Worm (Caenorhabditis elegans) whole organism, L4 larva: ENCODE measurements around the gene K02D10.2.
A peak's percentile ranks its signal among the peaks of the same experiment; 100 is the strongest.

ENCODE experiments used
- D1046.2 ChIP-seq: fragments of 200-800 bp; sonication (Bioruptor generic); IDR thresholded peaks from 2 replicates; pipeline ENCODE4 v1.3.6; 2022; ENCODE audit warnings: missing genetic modification characterization, missing compliant biosample characterization
- T20F7.1 ChIP-seq: fragments of 200-800 bp; sonication (Bioruptor generic); optimal IDR thresholded peaks from 2 replicates; lab custom pipeline; 2018; ENCODE audit warnings: mild to moderate bottlenecking, missing genetic modification characterization, missing compliant biosample characterization
- T26A8.4 ChIP-seq: fragments of 200-800 bp; sonication (Bioruptor generic); IDR thresholded peaks from 2 replicates; pipeline ENCODE4 v1.3.6; 2022; ENCODE audit warnings: missing genetic modification characterization, missing compliant biosample characterization
- Y75B8A.6 ChIP-seq: fragments of 200-800 bp; sonication (Bioruptor generic); IDR thresholded peaks from 2 replicates; pipeline ENCODE4 v1.3.6; 2022; ENCODE audit warnings: missing genetic modification reagents, missing genetic modification characterization, missing compliant biosample characterization
- aha-1 ChIP-seq: fragments of 150-350 bp; peaks from one replicate; lab custom pipeline; 2014; ENCODE audit warnings: missing biosample characterization, missing genetic modification characterization
- aly-2 ChIP-seq: sonication (generic microtip); optimal IDR thresholded peaks from 2 replicates; lab custom pipeline; 2018; ENCODE audit warnings: missing biosample characterization, missing genetic modification characterization
- ama-1 ChIP-seq: fragments of 150-350 bp; optimal IDR thresholded peaks from 2 replicates; lab custom pipeline; 2014; ENCODE audit warnings: inconsistent platforms, mixed read lengths
- ceh-62 ChIP-seq: sonication (generic microtip); optimal IDR thresholded peaks from 2 replicates; lab custom pipeline; 2017; ENCODE audit warnings: missing biosample characterization, missing genetic modification characterization
- ceh-82 ChIP-seq: sonication (generic microtip); optimal IDR thresholded peaks from 2 replicates; lab custom pipeline; 2017; ENCODE audit warnings: missing biosample characterization, missing genetic modification characterization
- cey-2 ChIP-seq: sonication (generic microtip); optimal IDR thresholded peaks from 3 replicates; lab custom pipeline; 2017; ENCODE audit warnings: missing genetic modification characterization, mild to moderate bottlenecking, missing compliant biosample characterization, antibody characterized with exemption, borderline replicate concordance; ENCODE audit not compliant: insufficient read depth
- ctbp-1 ChIP-seq: fragments of 200-800 bp; sonication (Bioruptor generic); IDR thresholded peaks from 2 replicates; pipeline ENCODE4 v1.3.6; 2022; ENCODE audit warnings: missing genetic modification reagents, missing genetic modification characterization, missing compliant biosample characterization
- daf-12 ChIP-seq: fragments of 150-350 bp; optimal IDR thresholded peaks from 2 replicates; lab custom pipeline; 2014; ENCODE audit warnings: missing biosample characterization, missing genetic modification reagents, missing genetic modification characterization
- daf-19 ChIP-seq: fragments of 200-800 bp; sonication (Bioruptor generic); conservative IDR thresholded peaks from 2 replicates; pipeline ENCODE4 v1.3.6; 2022; ENCODE audit warnings: missing genetic modification characterization, missing compliant biosample characterization
- dpl-1 ChIP-seq: fragments of 150-350 bp; optimal IDR thresholded peaks from 2 replicates; lab custom pipeline; 2014; ENCODE audit warnings: missing biosample characterization, missing genetic modification reagents, missing genetic modification characterization
- duxl-1 ChIP-seq: sonication (generic microtip); optimal IDR thresholded peaks from 2 replicates; lab custom pipeline; 2016; ENCODE audit warnings: mild to moderate bottlenecking, missing genetic modification characterization, moderate library complexity, missing compliant biosample characterization; ENCODE audit not compliant: poor library complexity
- gei-8 ChIP-seq: fragments of 200-800 bp; sonication (Bioruptor generic); optimal IDR thresholded peaks from 2 replicates; lab custom pipeline; 2018; ENCODE audit warnings: mild to moderate bottlenecking, missing genetic modification characterization, missing compliant biosample characterization
- hlh-11 ChIP-seq: fragments of 200-800 bp; sonication (Bioruptor generic); optimal IDR thresholded peaks from 2 replicates; lab custom pipeline; 2018; ENCODE audit warnings: mild to moderate bottlenecking, missing genetic modification characterization, missing compliant biosample characterization
- hlh-30 ChIP-seq: sonication (generic microtip); optimal IDR thresholded peaks from 2 replicates; lab custom pipeline; 2017; ENCODE audit warnings: antibody characterized with exemption, mild to moderate bottlenecking, missing genetic modification characterization, missing compliant biosample characterization; ENCODE audit not compliant: insufficient read depth
- lim-7 ChIP-seq: fragments of 200-800 bp; sonication (Bioruptor generic); IDR thresholded peaks from 2 replicates; pipeline ENCODE4 v1.3.6; 2022; ENCODE audit warnings: missing genetic modification characterization, missing compliant biosample characterization
- lin-1 ChIP-seq: fragments of 200-800 bp; sonication (Bioruptor generic); IDR thresholded peaks from 2 replicates; pipeline ENCODE4 v1.3.6; 2022; ENCODE audit warnings: missing genetic modification reagents, missing genetic modification characterization, missing compliant biosample characterization
- lin-15B ChIP-seq: fragments of 150-350 bp; sonication (generic microtip); optimal IDR thresholded peaks from 3 replicates; lab custom pipeline; 2014; ENCODE audit warnings: missing biosample characterization, missing genetic modification characterization
- lin-29 ChIP-seq: fragments of 200-800 bp; sonication (Bioruptor generic); IDR thresholded peaks from 2 replicates; pipeline ENCODE4 v1.3.6; 2022; ENCODE audit warnings: missing genetic modification reagents, missing genetic modification characterization, missing compliant biosample characterization
- lin-38 ChIP-seq: fragments of 200-800 bp; sonication (Bioruptor generic); IDR thresholded peaks from 2 replicates; pipeline ENCODE4 v1.3.6; 2022; ENCODE audit warnings: missing genetic modification reagents, missing genetic modification characterization, missing compliant biosample characterization
- madf-5 ChIP-seq, 2 experiments: fragments of 200-800 bp; sonication (Bioruptor generic); IDR thresholded peaks; 2 replicates each; pipeline ENCODE4 v1.3.6; 2022; ENCODE audit warnings: missing compliant biosample characterization in 2 of 2, missing genetic modification characterization in 2 of 2
- mdt-29 ChIP-seq: fragments of 200-800 bp; sonication (Bioruptor generic); IDR thresholded peaks from 2 replicates; pipeline ENCODE4 v1.3.6; 2022; ENCODE audit warnings: missing genetic modification reagents, missing genetic modification characterization, missing compliant biosample characterization
- mep-1 ChIP-seq: fragments of 150-350 bp; sonication (generic microtip); optimal IDR thresholded peaks from 3 replicates; lab custom pipeline; 2014; ENCODE audit warnings: missing biosample characterization, missing genetic modification characterization
- mxl-2 ChIP-seq: fragments of 200-800 bp; sonication (Bioruptor generic); conservative IDR thresholded peaks from 2 replicates; pipeline ENCODE4 v1.3.6; 2022; ENCODE audit warnings: missing genetic modification reagents, missing genetic modification characterization, missing compliant biosample characterization
- mxl-3 ChIP-seq: fragments of 200-800 bp; sonication (Bioruptor generic); optimal IDR thresholded peaks from 2 replicates; lab custom pipeline; 2018; ENCODE audit warnings: mild to moderate bottlenecking, missing genetic modification characterization, missing compliant biosample characterization
- nhr-237 ChIP-seq: sonication (generic microtip); optimal IDR thresholded peaks from 2 replicates; lab custom pipeline; 2017; ENCODE audit warnings: missing biosample characterization, missing genetic modification characterization
- nhr-25 ChIP-seq: sonication (generic microtip); optimal IDR thresholded peaks from 2 replicates; lab custom pipeline; 2017; ENCODE audit warnings: missing genetic modification characterization, mild to moderate bottlenecking, missing compliant biosample characterization, antibody characterized with exemption, moderate library complexity, borderline replicate concordance; ENCODE audit not compliant: insufficient read depth
- nhr-42 ChIP-seq: fragments of 200-800 bp; sonication (Bioruptor generic); IDR thresholded peaks from 2 replicates; pipeline ENCODE4 v1.3.6; 2022; ENCODE audit warnings: missing genetic modification characterization, missing compliant biosample characterization
- nhr-48 ChIP-seq: sonication (generic microtip); optimal IDR thresholded peaks from 2 replicates; lab custom pipeline; 2016; ENCODE audit warnings: mild to moderate bottlenecking, missing genetic modification characterization, missing compliant biosample characterization
- nhr-6 ChIP-seq: fragments of 150-350 bp; optimal IDR thresholded peaks from 2 replicates; lab custom pipeline; 2014; ENCODE audit warnings: missing biosample characterization, missing genetic modification characterization
- nhr-76 ChIP-seq: fragments of 150-350 bp; optimal IDR thresholded peaks from 2 replicates; lab custom pipeline; 2014; ENCODE audit warnings: missing biosample characterization, missing genetic modification characterization
- pha-4 ChIP-seq, 2 experiments: fragments of 150-350 bp in 1 of 2; fragments of 200-800 bp in 1 of 2; sonication (Bioruptor generic) in 1 of 2; IDR thresholded peaks in 1 of 2; optimal IDR thresholded peaks in 1 of 2; 2 replicates each; pipeline versions ENCODE4 v1.3.6 to Lab custom; 2014 to 2022; ENCODE audit warnings: missing genetic modification characterization in 2 of 2, missing genetic modification reagents in 2 of 2, missing biosample characterization in 1 of 2, missing compliant biosample characterization in 1 of 2
- php-3 ChIP-seq: fragments of 200-800 bp; sonication (Bioruptor generic); IDR thresholded peaks from 2 replicates; pipeline ENCODE4 v1.3.6; 2022; ENCODE audit warnings: missing genetic modification reagents, missing genetic modification characterization, missing compliant biosample characterization
- skn-1 ChIP-seq: fragments of 150-350 bp; optimal IDR thresholded peaks from 2 replicates; lab custom pipeline; 2014; ENCODE audit warnings: missing biosample characterization, missing genetic modification characterization
- snpc-1.2 ChIP-seq: fragments of 200-800 bp; sonication (Bioruptor generic); IDR thresholded peaks from 2 replicates; pipeline ENCODE4 v1.3.6; 2022; ENCODE audit warnings: missing genetic modification reagents, missing genetic modification characterization, missing compliant biosample characterization
- snpc-4 ChIP-seq: fragments of 150-350 bp; optimal IDR thresholded peaks from 2 replicates; lab custom pipeline; 2014; ENCODE audit warnings: missing biosample characterization, missing genetic modification characterization
- spr-3 ChIP-seq: fragments of 200-800 bp; sonication (Bioruptor generic); optimal IDR thresholded peaks from 2 replicates; lab custom pipeline; 2018; ENCODE audit warnings: mild to moderate bottlenecking, missing genetic modification characterization, missing compliant biosample characterization
- tra-1 ChIP-seq: fragments of 200-800 bp; sonication (Bioruptor generic); IDR thresholded peaks from 2 replicates; pipeline ENCODE4 v1.3.6; 2022; ENCODE audit warnings: missing genetic modification reagents, missing genetic modification characterization, missing compliant biosample characterization
- unc-130 ChIP-seq: sonication (generic microtip); optimal IDR thresholded peaks from 2 replicates; lab custom pipeline; 2016; ENCODE audit warnings: missing genetic modification reagents, missing genetic modification characterization, missing compliant biosample characterization
- unc-39 ChIP-seq: sonication (generic microtip); optimal IDR thresholded peaks from 2 replicates; lab custom pipeline; 2017; ENCODE audit warnings: missing biosample characterization, missing genetic modification characterization
- unc-62 ChIP-seq, 3 experiments: fragments of 150-350 bp in 1 of 3; sonication (generic microtip); optimal IDR thresholded peaks in 2 of 3; peaks in 1 of 3; 1 replicate in 1 of 3; 2 replicates in 2 of 3; lab custom pipeline; 2014 to 2017; ENCODE audit warnings: missing biosample characterization in 3 of 3, missing genetic modification characterization in 3 of 3, missing genetic modification reagents in 3 of 3, missing genotype in 1 of 3
- vab-7 ChIP-seq: fragments of 200-800 bp; sonication (Bioruptor generic); IDR thresholded peaks from 2 replicates; pipeline ENCODE4 v1.3.6; 2022; ENCODE audit warnings: missing genetic modification reagents, missing genetic modification characterization, missing compliant biosample characterization
- zfp-2 ChIP-seq: sonication (generic microtip); optimal IDR thresholded peaks from 2 replicates; lab custom pipeline; 2016; ENCODE audit warnings: mild to moderate bottlenecking, missing genetic modification characterization, missing compliant biosample characterization
- zip-11 ChIP-seq: fragments of 200-800 bp; sonication (Bioruptor generic); IDR thresholded peaks from 2 replicates; pipeline ENCODE4 v1.3.6; 2022; ENCODE audit warnings: missing genetic modification characterization, missing compliant biosample characterization
- zip-2 ChIP-seq: fragments of 150-350 bp; optimal IDR thresholded peaks from 2 replicates; lab custom pipeline; 2014; ENCODE audit warnings: missing biosample characterization, missing genetic modification characterization
- ztf-7 ChIP-seq: fragments of 150-350 bp; optimal IDR thresholded peaks from 2 replicates; lab custom pipeline; 2014; ENCODE audit warnings: missing biosample characterization, missing genetic modification characterization

The K02D10.2 gene

ce11 chrIII:8767889-8768361 lies 3.1 kb downstream of the K02D10.2 start, which contains the start of gene mtss-1 (continued):
- TF ChIP-seq lin-38 (peak; percentile 67), hlh-11 (peak; percentile 33), php-3 (GFP tag; lab: Robert Waterston, UW) (no peak), nhr-48 (tag; lab: Kevin White, UChicago) (peak; percentile 21), lin-1 (GFP tag; lab: Robert Waterston, UW) (no peak), D1046.2 (GFP tag; lab: Robert Waterston, UW) (no peak), zfp-2 (no peak), ama-1 (no peak), Y75B8A.6 (GFP tag; lab: Robert Waterston, UW) (no peak), unc-39 (tag; lab: Kevin White, UChicago) (no peak), snpc-1.2 (GFP tag; lab: Robert Waterston, UW) (no peak), mep-1 (tag; lab: Kevin White, UChicago) (peak; percentile 59), ceh-62 (tag; lab: Kevin White, UChicago) (no peak), dpl-1 (GFP tag; lab: Kevin White, UChicago) (peak; percentile 50), aly-2 (tag; lab: Kevin White, UChicago) (no peak), mxl-3 (GFP tag; lab: Kevin White, UChicago) (peak; percentile 13), cey-2 (tag; lab: Kevin White, UChicago) (no peak), zip-11 (GFP tag; lab: Robert Waterston, UW) (no peak), nhr-6 (tag; lab: Kevin White, UChicago) (peak; percentile 11), snpc-4 (tag; lab: Kevin White, UChicago) (no peak), unc-130 (peak; percentile 72), ctbp-1 (GFP tag; lab: Robert Waterston, UW) (no peak), nhr-76 (tag; lab: Kevin White, UChicago) (no peak), T20F7.1 (GFP tag; lab: Kevin White, UChicago) (peak; percentile 42)
- TF ChIP-seq, all 104 proteins: peak for 24

DNA sequence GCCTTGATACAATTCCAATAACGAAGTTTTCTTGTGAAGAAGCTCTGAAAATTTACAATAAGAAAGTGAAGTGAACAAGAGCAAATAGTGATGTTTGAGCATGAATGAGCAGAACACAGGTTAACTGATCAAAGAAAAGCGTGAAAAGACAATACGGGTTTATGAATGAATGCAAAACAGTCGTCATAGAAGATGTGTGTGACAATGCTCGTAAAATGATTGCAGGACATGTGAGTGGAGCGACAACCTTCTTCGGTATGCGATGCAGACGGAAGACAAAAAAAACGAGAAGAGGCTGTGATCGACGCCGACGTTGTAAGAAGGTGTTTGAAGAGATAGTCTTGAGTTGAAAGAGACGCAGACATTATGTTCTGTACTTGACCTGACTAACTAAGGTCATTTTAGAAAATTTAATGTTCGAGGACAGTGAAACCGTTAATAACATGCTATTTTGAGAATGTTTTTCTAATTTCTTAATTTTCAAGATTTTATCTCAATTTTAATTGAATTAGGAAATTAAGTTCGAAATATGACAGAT lies 3.7 kb downstream of the K02D10.2 start, which contains the start of gene mig-22:
Gene mig-22 (minus strand): TSS at position 51 of the 538 bp plus-strand sequence.
- TF ChIP-seq pha-4 (GFP tag; IDR thresholded peaks at IDR 0.05; lab: Robert Waterston, UW) (no peak), pha-4 (tag; optimal IDR thresholded peaks at IDR 0.05; lab: Kevin White, UChicago) (no peak), T26A8.4 (no peak), hlh-11 (no peak), aha-1 (tag; lab: Kevin White, UChicago) (peak; percentile 85), aly-2 (tag; lab: Kevin White, UChicago) (no peak), gei-8 (GFP tag; lab: Kevin White, UChicago) (no peak), vab-7 (GFP tag; lab: Robert Waterston, UW) (no peak), lin-1 (GFP tag; lab: Robert Waterston, UW) (no peak), lim-7 (no peak), daf-12 (tag; lab: Kevin White, UChicago) (no peak), nhr-42 (GFP tag; lab: Robert Waterston, UW) (no peak), mxl-2 (GFP tag; lab: Robert Waterston, UW) (no peak), spr-3 (GFP tag; lab: Kevin White, UChicago) (no peak), mdt-29 (GFP tag; lab: Robert Waterston, UW) (no peak), dpl-1 (GFP tag; lab: Kevin White, UChicago) (no peak), hlh-30 (tag; lab: Kevin White, UChicago) (peak; percentile 24), lin-15B (tag; lab: Kevin White, UChicago) (no peak), duxl-1 (tag; lab: Kevin White, UChicago) (no peak), daf-19 (no peak), ztf-7 (tag; lab: Kevin White, UChicago) (no peak), madf-5 (GFP tag; IDR thresholded peaks at IDR 0.05; lab: Robert Waterston, UW) (no peak), zip-2 (tag; lab: Kevin White, UChicago) (no peak), lin-29 (no peak), skn-1 (tag; lab: Kevin White, UChicago) (no peak), unc-62 (GFP tag; optimal IDR thresholded peaks at IDR 0.05 in 1 of 2; lab: Kevin White, UChicago) (peak in 1 of 2 experiments; percentile 83), unc-62 (tag; optimal IDR thresholded peaks at IDR 0.05; lab: Kevin White, UChicago) (no peak), ceh-82 (no peak), nhr-25 (tag; lab: Kevin White, UChicago) (no peak), tra-1 (no peak), nhr-237 (tag; lab: Kevin White, UChicago) (no peak)
